Worm (Caenorhabditis elegans) whole organism, early embryonic: ENCODE measurements around the gene serp-1.2.

Experiments
- B0310.2 ChIP-seq: sonication (generic microtip); optimal IDR thresholded peaks from 2 replicates; lab custom pipeline; 2016; ENCODE audit warnings: mild to moderate bottlenecking, missing genetic modification characterization, missing compliant biosample characterization
- F13C5.2 ChIP-seq: sonication (generic microtip); optimal IDR thresholded peaks from 2 replicates; lab custom pipeline; 2017; ENCODE audit warnings: mild to moderate bottlenecking, missing genetic modification characterization, inconsistent platforms, missing compliant biosample characterization
- aly-1 ChIP-seq: sonication (generic microtip); optimal IDR thresholded peaks from 2 replicates; lab custom pipeline; 2016; ENCODE audit warnings: missing genetic modification characterization, missing compliant biosample characterization
- ama-1 ChIP-seq: fragments of 150-350 bp; optimal IDR thresholded peaks from 2 replicates; lab custom pipeline; 2014
- ceh-13 ChIP-seq: fragments of 200-800 bp; sonication (Bioruptor generic); optimal IDR thresholded peaks from 2 replicates; lab custom pipeline; 2018; ENCODE audit warnings: mild to moderate bottlenecking, missing genetic modification characterization, missing compliant biosample characterization
- ceh-36 ChIP-seq: sonication (generic microtip); optimal IDR thresholded peaks from 2 replicates; lab custom pipeline; 2016; ENCODE audit warnings: missing genetic modification characterization, inconsistent platforms, missing compliant biosample characterization
- ets-7 ChIP-seq: sonication (generic microtip); optimal IDR thresholded peaks from 2 replicates; lab custom pipeline; 2016; ENCODE audit warnings: missing genotype, missing genetic modification characterization, missing compliant biosample characterization
- flt-1 ChIP-seq: fragments of 200-800 bp; sonication (Bioruptor generic); IDR thresholded peaks from 2 replicates; pipeline ENCODE4 v1.3.6; 2022; ENCODE audit warnings: missing genetic modification characterization, missing compliant biosample characterization
- hmbx-1 ChIP-seq: sonication (generic microtip); optimal IDR thresholded peaks from 2 replicates; lab custom pipeline; 2016; ENCODE audit warnings: mild to moderate bottlenecking, missing genetic modification characterization, missing compliant biosample characterization
- hmg-4 ChIP-seq: fragments of 200-800 bp; sonication (Bioruptor generic); optimal IDR thresholded peaks from 2 replicates; lab custom pipeline; 2018; ENCODE audit warnings: mild to moderate bottlenecking, missing genetic modification characterization, missing compliant biosample characterization
- hnd-1 ChIP-seq: sonication (generic microtip); optimal IDR thresholded peaks from 2 replicates; lab custom pipeline; 2016; ENCODE audit warnings: missing genetic modification characterization, missing compliant biosample characterization
- pes-1 ChIP-seq: fragments of 200-800 bp; sonication (Bioruptor generic); IDR thresholded peaks from 2 replicates; pipeline ENCODE4 v1.3.6; 2022; ENCODE audit warnings: missing genetic modification reagents, missing genetic modification characterization, missing compliant biosample characterization
- scrt-1 ChIP-seq: fragments of 200-800 bp; sonication (Bioruptor generic); IDR thresholded peaks from 2 replicates; pipeline ENCODE4 v1.3.6; 2022; ENCODE audit warnings: missing genetic modification characterization, missing compliant biosample characterization
- sea-1 ChIP-seq: fragments of 200-800 bp; sonication (Bioruptor generic); conservative IDR thresholded peaks from 2 replicates; pipeline ENCODE4 v1.3.6; 2022; ENCODE audit warnings: missing genetic modification characterization, missing compliant biosample characterization
- tbx-11 ChIP-seq: fragments of 200-800 bp; sonication (Bioruptor generic); IDR thresholded peaks from 2 replicates; pipeline ENCODE4 v1.3.6; 2022; ENCODE audit warnings: missing genetic modification characterization, missing compliant biosample characterization
- tbx-37 ChIP-seq: fragments of 200-800 bp; sonication (Bioruptor generic); conservative IDR thresholded peaks from 2 replicates; pipeline ENCODE4 v1.3.6; 2022; ENCODE audit warnings: missing genetic modification reagents, missing genetic modification characterization, missing compliant biosample characterization
- tra-4 ChIP-seq: sonication (generic microtip); optimal IDR thresholded peaks from 2 replicates; lab custom pipeline; 2017; ENCODE audit warnings: missing genetic modification characterization, missing compliant biosample characterization

serp-1.2 gene

DNA sequence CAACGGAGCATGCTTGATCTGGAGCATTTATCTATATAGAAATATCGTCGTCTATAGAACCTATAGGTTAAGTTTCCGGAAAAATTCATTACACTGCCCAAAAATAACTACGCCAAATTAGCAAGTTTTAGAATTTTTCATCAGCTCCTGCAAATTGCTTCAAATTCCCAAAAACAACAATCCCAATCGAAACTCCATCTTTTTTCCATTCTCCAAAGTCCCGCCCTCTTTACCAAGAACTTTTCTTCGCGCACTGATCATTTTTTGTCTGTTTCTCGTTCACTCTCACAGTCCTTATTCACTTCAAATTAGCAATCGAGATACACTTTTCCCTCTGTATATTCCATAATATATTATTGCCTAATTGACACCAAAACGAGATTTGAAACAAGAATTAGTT, 19.2 kb upstream of the serp-1.2 start, which contains the start of gene svh-1:
Gene svh-1, plus strand, starts transcription at position 301 of the 400 bp plus-strand sequence.
- TF ChIP-seq B0310.2 (tag; lab: Kevin White, UChicago), result no peak
- no peak for TF ChIP-seq hmg-4 (GFP tag; lab: Kevin White, UChicago)
- TF ChIP-seq aly-1, result no peak

DNA sequence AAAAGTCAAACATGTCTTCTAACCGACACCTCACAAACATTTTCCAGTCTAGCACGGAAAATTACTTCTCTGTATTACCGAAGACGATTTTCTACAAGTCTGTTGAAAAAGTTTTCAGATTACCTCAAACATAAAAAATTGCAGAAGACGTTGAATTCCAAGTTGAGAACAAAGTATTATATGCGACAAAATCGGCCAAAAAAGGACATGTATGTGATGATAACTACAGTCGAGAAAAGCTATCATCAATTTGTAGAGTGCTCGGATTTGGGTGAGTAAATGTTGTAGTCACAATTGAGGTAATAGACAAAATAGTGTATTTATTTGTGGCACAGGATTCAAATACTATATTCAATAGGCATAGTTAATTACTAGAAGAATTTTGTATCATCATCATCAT, 16.6 kb upstream of the serp-1.2 start:
- no peak for TF ChIP-seq tra-4
- no peak for TF ChIP-seq aly-1
- TF ChIP-seq pes-1, result no peak
- no peak for TF ChIP-seq hmg-4 (GFP tag; lab: Kevin White, UChicago)
- no peak for TF ChIP-seq ceh-36 (tag; lab: Kevin White, UChicago)
- no peak for TF ChIP-seq hmbx-1 (tag; lab: Kevin White, UChicago)
- no peak for TF ChIP-seq sea-1 (GFP tag; lab: Robert Waterston, UW)
- no peak for TF ChIP-seq ets-7
- TF ChIP-seq tbx-37 (GFP tag; lab: Robert Waterston, UW), result no peak
- TF ChIP-seq ceh-13 (GFP tag; lab: Kevin White, UChicago), result no peak
- no peak for TF ChIP-seq flt-1 (GFP tag; lab: Robert Waterston, UW)
- TF ChIP-seq scrt-1 (GFP tag; lab: Robert Waterston, UW), result no peak
- TF ChIP-seq B0310.2 (tag; lab: Kevin White, UChicago), result no peak
- TF ChIP-seq F13C5.2 (tag; lab: Kevin White, UChicago), result no peak
- TF ChIP-seq ama-1, result no peak
- TF ChIP-seq tbx-11, result no peak
- TF ChIP-seq hnd-1 (tag; lab: Kevin White, UChicago), result no peak

DNA sequence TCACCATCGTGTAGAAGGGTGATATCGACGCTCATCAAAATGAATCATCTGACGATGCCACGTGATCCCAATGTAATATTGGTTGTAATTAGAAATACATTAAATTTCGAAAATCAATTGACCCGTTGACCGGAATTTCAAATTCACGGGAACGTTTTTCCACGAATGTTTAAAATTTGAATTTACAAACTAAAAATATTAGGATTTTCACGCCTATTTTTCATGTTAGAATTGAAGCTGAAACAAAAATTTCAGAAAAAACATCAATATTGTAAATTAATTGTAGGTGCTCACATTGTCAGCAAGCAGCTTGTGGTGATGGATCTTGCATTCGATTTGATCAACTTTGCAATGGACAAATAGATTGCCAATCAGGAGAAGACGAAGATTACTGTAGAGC, 15.2 kb upstream of the serp-1.2 start, which contains the start of gene C07G1.6:
Gene C07G1.6, minus strand, starts transcription at position 101 of the 400 bp plus-strand sequence.
- TF ChIP-seq hmg-4 (GFP tag; lab: Kevin White, UChicago) (no peak), sea-1 (GFP tag; lab: Robert Waterston, UW) (no peak), hnd-1 (tag; lab: Kevin White, UChicago) (no peak), ceh-36 (tag; lab: Kevin White, UChicago) (no peak), tra-4 (no peak), ama-1 (no peak)

DNA sequence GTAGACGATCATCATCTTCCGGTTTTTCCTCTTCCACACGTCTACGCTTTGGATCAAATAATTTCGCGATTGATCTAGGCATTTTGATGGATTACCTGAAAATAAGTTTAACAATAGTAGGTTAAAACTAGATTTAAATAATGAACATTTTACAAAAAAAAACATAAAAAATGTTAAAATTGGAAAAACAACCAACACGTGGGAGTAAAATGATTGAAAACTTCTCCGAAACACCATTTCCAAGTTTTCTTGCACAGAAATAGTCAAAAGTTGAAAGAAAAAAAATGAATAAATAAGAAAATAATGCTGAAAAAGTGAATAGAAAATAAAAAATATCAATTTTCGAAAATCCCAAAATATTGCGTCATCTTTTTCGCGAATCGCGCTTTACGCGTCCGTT, 13.7 kb upstream of the serp-1.2 start, which contains the start of gene C07G1.7:
Gene C07G1.7, minus strand, starts transcription at position 101 of the 400 bp plus-strand sequence.
- TF ChIP-seq tra-4 (no peak), B0310.2 (tag; lab: Kevin White, UChicago) (no peak), F13C5.2 (tag; lab: Kevin White, UChicago) (no peak), hnd-1 (tag; lab: Kevin White, UChicago) (no peak), pes-1 (no peak), tbx-37 (GFP tag; lab: Robert Waterston, UW) (no peak), flt-1 (GFP tag; lab: Robert Waterston, UW) (no peak), scrt-1 (GFP tag; lab: Robert Waterston, UW) (no peak), sea-1 (GFP tag; lab: Robert Waterston, UW) (no peak)

DNA sequence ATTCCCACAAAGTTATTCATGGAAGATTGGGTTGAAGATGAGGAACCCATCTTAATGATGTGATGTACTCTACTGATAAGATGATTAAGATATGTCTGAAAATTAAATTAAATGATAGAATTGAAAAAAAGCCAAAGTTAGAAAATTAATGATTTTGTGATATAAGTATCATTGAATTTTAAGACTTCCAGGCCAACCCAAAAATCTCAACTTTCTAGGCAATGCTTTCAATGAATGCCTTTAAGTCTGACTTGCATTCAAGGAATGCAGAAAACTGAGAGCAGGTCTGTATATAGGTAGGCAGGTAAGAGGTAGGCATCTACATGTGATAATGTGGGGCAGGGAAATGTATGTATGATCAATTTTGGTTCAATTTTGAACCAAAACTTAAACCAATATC, 5.5 kb upstream of the serp-1.2 start, which contains the start of gene ocr-2:
Gene ocr-2, minus strand, starts transcription at position 101 of the 400 bp plus-strand sequence.
- TF ChIP-seq hmbx-1 (tag; lab: Kevin White, UChicago) (no peak), aly-1 (no peak), hnd-1 (tag; lab: Kevin White, UChicago) (no peak), hmg-4 (GFP tag; lab: Kevin White, UChicago) (no peak), flt-1 (GFP tag; lab: Robert Waterston, UW) (no peak), ceh-36 (tag; lab: Kevin White, UChicago) (no peak), pes-1 (no peak), tbx-37 (GFP tag; lab: Robert Waterston, UW) (no peak), tbx-11 (no peak), B0310.2 (tag; lab: Kevin White, UChicago) (no peak), scrt-1 (GFP tag; lab: Robert Waterston, UW) (no peak), tra-4 (no peak)

DNA sequence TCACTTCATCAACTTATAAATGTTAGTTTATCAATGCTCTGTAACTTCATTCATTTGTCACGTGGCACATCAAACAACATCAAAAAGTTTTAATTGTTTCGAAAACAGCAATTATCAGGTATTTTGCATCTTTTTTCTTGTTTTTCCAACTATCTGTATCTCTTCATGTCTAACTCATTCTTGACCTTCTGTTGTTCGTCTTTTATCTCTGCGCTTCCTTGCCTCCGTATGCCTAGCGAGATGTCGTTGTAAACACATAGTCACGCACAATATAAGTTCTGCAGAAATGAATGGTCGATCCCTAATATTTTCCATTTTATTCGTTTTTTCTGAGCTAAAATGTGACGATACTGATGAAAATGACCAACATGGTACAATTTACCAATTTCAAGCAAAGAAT, 3.5 kb upstream of the serp-1.2 start, which contains the start of gene gpx-6:
Gene gpx-6, plus strand, starts transcription at position 257 of the 400 bp plus-strand sequence.
- no peak for TF ChIP-seq tbx-11

DNA sequence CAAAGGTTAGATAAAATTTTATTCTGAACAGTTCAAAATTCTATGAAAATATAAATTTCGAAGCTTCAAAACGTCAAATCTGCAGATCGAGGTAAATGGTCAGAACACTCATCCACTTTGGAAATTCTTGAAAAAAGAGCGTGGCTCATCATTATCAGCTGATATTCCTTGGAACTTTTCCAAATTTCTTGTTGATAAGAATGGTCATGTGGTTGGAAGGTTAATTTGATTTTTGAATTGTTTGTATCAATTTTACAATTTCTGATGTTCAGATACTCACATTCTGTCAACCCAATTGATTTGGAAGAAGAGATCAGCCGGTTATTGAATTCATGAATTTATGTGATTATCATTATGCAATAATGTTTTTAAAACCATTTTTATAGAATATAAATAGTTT, 2.4 kb upstream of the serp-1.2 start:
- TF ChIP-seq tra-4 (no peak), ets-7 (no peak), hmbx-1 (tag; lab: Kevin White, UChicago) (no peak), flt-1 (GFP tag; lab: Robert Waterston, UW) (no peak), ceh-13 (GFP tag; lab: Kevin White, UChicago) (no peak)

DNA sequence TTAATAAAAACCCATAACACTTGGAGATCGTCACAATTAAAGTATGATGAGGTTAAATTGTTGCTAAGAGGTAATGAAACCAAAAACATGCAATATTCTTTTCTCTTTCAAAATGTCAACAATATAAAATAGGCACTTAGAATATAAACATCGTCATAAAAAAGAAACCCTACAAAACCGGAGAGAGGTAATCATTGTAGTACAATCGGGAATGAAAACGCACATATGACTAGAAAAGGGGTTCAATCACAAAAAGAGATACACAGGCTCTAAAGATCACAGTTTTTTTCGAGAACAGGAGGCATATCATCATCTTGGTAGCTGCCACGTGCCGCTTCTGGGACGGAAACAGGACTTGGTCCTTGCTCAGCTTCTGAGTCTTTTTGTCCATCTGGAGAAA, 1.0 kb downstream of the serp-1.2 start:
- TF ChIP-seq hnd-1 (tag; lab: Kevin White, UChicago) (no peak), ceh-36 (tag; lab: Kevin White, UChicago) (no peak), sea-1 (GFP tag; lab: Robert Waterston, UW) (no peak)

DNA sequence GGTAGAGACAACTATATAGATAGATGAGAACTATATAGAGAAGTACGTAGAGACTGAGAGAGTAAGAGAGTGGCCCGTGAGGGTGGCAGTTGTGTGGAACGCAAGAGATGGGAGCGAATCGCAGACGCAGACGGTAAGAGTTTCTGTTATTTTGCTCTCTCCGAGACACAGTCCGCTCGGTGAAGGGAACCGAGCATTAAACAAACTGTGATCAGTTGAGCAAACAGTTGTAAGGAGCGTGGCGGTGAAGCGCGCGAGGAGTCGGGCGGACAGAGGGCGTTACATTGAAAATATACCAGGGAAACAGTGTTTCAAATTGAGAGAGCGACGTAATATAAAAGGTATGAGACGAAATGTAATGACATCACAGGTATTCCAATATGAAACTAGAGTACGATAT, 4.0 kb downstream of the serp-1.2 start:
- peak; percentile 1 for TF ChIP-seq F13C5.2 (tag; lab: Kevin White, UChicago)
- peak; percentile 25 for TF ChIP-seq B0310.2 (tag; lab: Kevin White, UChicago)
- TF ChIP-seq aly-1, result no peak
